Fruit fly (Drosophila melanogaster) whole organism, larva: Measurements from ENCODE around the gene CG44954.

ENCODE experiments used
- noc ChIP-seq: fragments of 200-800 bp; sonication (Bioruptor generic); optimal IDR thresholded peaks from 3 replicates; lab custom pipeline; 2019; ENCODE audit warnings: missing biosample characterization, mild to moderate bottlenecking, missing genetic modification characterization, moderate library complexity

CG44954 gene

DNA sequence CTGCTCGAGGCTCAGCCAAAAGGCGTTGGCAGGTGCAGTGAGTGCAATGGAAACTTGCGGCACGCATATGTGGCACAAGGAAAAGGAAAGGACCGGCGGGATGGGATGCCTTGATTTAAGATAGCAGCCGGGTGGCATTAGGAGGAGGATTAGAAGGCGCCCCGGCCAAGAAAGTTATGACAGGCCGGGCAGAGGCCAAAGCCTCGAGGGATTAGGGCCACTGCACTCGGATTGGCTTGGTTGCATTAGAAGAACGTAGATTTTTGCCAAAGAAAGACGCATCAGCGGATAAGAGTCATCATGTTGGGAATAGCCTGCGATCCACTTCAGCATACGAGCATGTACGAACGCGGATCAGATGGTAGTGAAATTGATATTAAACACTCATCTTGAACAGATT is 25.0 kb downstream of the CG44954 start, which contains the start of gene CG31019:
TSS of gene CG31019 (plus strand) at position 301 of the 400 bp plus-strand sequence.
- TF ChIP-seq noc (tag; lab: Kevin White, UChicago): no peak

DNA sequence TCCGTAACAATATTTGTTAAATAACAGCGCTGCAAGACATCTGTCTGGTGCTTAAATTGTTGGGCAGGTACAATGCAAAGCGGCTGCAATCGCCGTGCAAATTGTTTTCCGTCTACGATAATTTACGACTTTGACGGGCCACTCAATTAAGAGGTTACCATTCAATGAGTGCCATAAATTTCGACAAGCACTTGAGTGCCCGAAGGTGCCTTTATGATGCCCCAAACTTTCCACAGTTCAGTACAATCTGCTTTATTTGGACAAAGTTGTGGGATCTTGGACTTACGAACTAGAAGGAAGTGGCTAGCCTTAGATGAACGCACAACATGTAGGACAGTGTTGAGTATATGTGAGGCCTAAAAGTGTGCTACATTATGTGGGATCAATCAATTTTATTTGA is 29.0 kb downstream of the CG44954 start:
- TF ChIP-seq noc (tag; lab: Kevin White, UChicago): peak; percentile 50

DNA sequence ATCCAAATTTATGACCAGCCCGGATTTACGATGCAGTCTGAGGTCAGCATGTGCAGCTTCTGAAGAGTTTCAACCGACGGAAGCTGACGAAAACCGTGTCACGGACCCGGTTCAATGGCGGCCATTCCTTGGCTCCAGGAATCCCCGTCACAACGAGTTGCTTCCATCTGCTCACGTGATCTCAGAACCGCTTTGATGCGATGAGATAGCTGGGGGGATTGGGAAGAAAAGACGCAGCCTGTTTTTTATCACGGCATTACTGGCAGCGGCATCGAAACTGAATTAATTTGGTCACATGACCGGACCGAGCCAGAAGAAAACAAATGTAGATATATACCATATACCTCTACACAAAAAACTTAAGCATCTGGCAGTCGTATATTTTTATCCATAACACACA is 30.9 kb downstream of the CG44954 start:
- no peak for TF ChIP-seq noc (tag; lab: Kevin White, UChicago)

DNA sequence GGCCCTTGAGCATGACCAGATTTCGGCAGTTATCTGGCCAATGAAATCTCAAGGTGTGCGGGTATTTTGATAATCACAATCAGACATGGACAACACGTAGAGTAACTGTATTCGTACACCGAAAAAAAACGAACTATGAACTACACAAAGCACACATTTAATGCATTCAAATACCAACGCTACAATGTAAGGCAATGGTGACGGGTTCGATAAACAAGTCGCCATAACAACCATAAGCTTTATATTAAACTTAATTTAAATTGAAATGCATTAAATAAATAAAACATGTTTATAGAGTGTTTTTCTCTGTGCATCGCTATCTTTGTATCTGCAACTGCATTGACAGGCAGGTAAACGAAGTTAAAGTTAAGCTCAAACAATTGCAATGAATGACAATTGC is 31.5 kb downstream of the CG44954 start:
- no peak for TF ChIP-seq noc (tag; lab: Kevin White, UChicago)

DNA sequence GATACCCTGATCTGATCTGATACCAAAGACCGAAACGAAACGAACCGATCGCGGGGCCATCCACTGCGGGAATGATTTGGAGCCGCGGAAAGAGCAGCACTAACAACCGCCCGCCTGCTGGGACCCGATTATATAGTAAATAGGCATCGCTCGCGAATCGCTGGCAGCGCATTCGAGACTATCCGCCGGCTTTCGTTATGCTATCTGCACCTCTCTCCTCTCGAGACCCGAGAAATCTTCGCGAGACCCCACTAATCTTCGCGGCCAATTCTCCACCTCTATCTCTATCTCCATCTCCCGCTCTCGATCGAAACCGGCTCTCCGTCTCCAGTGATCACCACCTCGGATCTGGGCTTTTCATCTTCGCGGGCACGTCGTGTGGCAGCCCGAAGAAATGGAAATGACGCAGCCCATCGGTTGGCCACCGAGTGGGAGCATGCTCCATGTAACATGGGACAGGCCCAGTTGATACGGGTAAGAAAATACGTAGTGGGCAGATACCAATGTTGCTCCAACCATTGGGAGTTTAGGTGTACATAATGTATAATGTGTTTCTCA is 34.4 kb downstream of the CG44954 start, which contains the start of gene CG9717:
TSS of gene CG9717 (minus strand) at position 107 of the 558 bp plus-strand sequence.
- no peak for TF ChIP-seq noc (tag; lab: Kevin White, UChicago)

DNA sequence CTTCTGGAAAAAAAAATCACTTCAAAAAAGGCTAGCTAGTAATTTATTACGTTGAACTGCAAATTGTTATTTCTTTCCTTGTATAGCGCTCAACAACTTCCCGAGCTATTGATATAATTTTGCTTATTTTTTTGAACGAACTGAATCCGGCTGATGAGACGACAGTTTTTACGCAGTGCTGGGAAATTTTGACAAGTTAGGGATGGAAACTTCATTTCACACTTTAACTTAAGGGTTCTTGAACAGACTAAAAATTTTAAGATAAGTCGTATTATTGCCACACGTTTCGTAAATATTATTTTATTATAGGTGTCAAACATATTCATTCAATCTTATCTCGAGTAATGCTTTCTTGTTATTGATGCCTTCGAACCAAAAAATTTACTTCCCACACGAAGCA is 38.2 kb downstream of the CG44954 start, which contains the start of gene Rpt6R:
TSS of gene Rpt6R (minus strand) at position 156 of the 400 bp plus-strand sequence.
- no peak for TF ChIP-seq noc (tag; lab: Kevin White, UChicago)

DNA sequence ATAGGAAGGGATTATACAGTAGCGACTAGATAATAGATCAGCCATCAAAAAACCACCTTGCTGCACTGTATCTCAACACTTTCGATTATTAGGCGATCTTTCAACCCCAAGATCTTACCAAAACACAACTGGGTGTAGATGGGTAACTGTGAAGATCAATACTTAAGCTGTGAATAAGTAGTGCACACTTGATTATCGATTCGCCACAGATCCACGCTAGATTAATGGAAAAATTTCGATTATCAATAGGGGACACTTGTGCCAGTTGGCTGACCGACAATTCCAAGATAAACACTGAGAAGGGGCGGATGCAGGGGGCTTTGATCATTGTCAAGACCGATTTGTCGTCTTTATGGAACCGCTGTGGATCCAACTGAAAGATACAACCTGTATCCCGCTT is 42.6 kb downstream of the CG44954 start, which contains the start of gene CG9702:
TSS of gene CG9702 (plus strand) at position 301 of the 400 bp plus-strand sequence.
- no peak for TF ChIP-seq noc (tag; lab: Kevin White, UChicago)

DNA sequence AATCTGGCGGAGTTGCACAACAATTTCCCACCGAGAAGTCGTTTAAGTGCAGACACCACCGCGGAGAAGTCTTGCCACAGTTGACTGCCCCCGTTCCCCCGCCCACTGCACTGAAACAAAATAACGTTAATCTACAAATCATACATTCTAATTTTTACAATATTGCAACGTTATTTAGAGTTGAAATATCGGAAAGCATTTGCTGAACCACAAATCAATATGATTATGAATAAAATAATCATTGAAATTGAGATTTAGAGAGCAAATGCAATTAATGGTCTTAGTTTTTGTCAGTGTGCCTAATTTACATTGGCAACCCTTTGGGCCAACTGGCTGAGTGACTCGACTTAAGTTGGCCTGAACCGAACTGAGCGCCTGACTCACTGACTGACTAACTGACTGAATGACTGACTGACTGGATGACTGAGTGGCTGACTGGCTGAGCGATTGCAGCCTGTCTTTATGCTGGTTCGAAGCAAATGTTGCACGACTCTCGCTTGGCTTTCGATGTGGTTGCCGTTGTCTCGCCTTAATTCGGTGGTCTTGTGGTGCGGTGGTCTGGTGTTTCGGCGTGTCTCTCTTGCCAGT is 51.1 kb downstream of the CG44954 start:
- no peak for TF ChIP-seq noc (tag; lab: Kevin White, UChicago)
